Worm (Caenorhabditis elegans) whole organism, L1 larva: ENCODE data around the gene tomm-70.

ENCODE experiments used
- C04F5.9 ChIP-seq: sonication (generic microtip); optimal IDR thresholded peaks from 2 replicates; lab custom pipeline; 2016; ENCODE audit warnings: missing genetic modification characterization, missing compliant biosample characterization
- Y116A8C.19 ChIP-seq: sonication (generic microtip); optimal IDR thresholded peaks from 2 replicates; lab custom pipeline; 2016; ENCODE audit warnings: missing compliant biosample characterization, missing genetic modification characterization, borderline replicate concordance
- aly-2 ChIP-seq: fragments of 150-350 bp; optimal IDR thresholded peaks from 2 replicates; lab custom pipeline; 2014; ENCODE audit warnings: missing biosample characterization, missing genetic modification characterization
- ama-1 ChIP-seq: fragments of 150-350 bp; optimal IDR thresholded peaks from 2 replicates; lab custom pipeline; 2014
- blmp-1 ChIP-seq: fragments of 150-350 bp; optimal IDR thresholded peaks from 2 replicates; lab custom pipeline; 2014; ENCODE audit warnings: missing biosample characterization, missing genetic modification characterization
- ceh-63 ChIP-seq: fragments of 200-800 bp; sonication (Bioruptor generic); optimal IDR thresholded peaks from 2 replicates; lab custom pipeline; 2018; ENCODE audit warnings: mild to moderate bottlenecking, missing genetic modification characterization, missing compliant biosample characterization
- ceh-82 ChIP-seq, 3 experiments: fragments of 150-350 bp in 1 of 3; sonication (generic microtip) in 2 of 3; optimal IDR thresholded peaks; 2 replicates each; lab custom pipeline; 2014 to 2017; ENCODE audit warnings: missing biosample characterization in 3 of 3, missing genetic modification characterization in 3 of 3
- dsc-1 ChIP-seq: sonication (generic microtip); optimal IDR thresholded peaks from 2 replicates; lab custom pipeline; 2016; ENCODE audit warnings: mild to moderate bottlenecking, missing genetic modification characterization, missing compliant biosample characterization
- efl-1 ChIP-seq, 4 experiments: fragments of 150-350 bp; optimal IDR thresholded peaks in 3 of 4; peaks in 1 of 4; 1 replicate in 1 of 4; 2 replicates in 3 of 4; lab custom pipeline; 2014; ENCODE audit warnings: missing biosample characterization in 2 of 4, missing genetic modification characterization in 2 of 4, missing genetic modification reagents in 2 of 4
- efl-3 ChIP-seq: fragments of 200-800 bp; sonication (Bioruptor generic); optimal IDR thresholded peaks from 2 replicates; lab custom pipeline; 2018; ENCODE audit warnings: mild to moderate bottlenecking, missing genetic modification characterization, missing compliant biosample characterization
- egl-13 ChIP-seq: sonication (generic microtip); optimal IDR thresholded peaks from 2 replicates; lab custom pipeline; 2016; ENCODE audit warnings: missing genotype, missing genetic modification reagents, missing genetic modification characterization, missing compliant biosample characterization
- elt-2 ChIP-seq: sonication (generic microtip); optimal IDR thresholded peaks from 2 replicates; lab custom pipeline; 2016; ENCODE audit warnings: missing genetic modification characterization, mild to moderate bottlenecking, inconsistent platforms, missing compliant biosample characterization, missing genetic modification reagents
- elt-3 ChIP-seq, 6 experiments: fragments of 150-350 bp in 1 of 6; sonication (generic microtip); optimal IDR thresholded peaks; 2 replicates each; lab custom pipeline; 2017 to 2018; ENCODE audit warnings: missing biosample characterization in 6 of 6, missing genetic modification characterization in 6 of 6, inconsistent platforms in 1 of 6
- ets-5 ChIP-seq: fragments of 200-800 bp; sonication (Bioruptor generic); IDR thresholded peaks from 2 replicates; pipeline ENCODE4 v1.3.6; 2022; ENCODE audit warnings: missing genetic modification characterization, missing compliant biosample characterization
- fkh-10 ChIP-seq: sonication (generic microtip); optimal IDR thresholded peaks from 2 replicates; lab custom pipeline; 2017; ENCODE audit warnings: missing biosample characterization, missing genetic modification reagents, missing genetic modification characterization
- fkh-4 ChIP-seq: sonication (generic microtip); optimal IDR thresholded peaks from 2 replicates; lab custom pipeline; 2016; ENCODE audit warnings: missing compliant biosample characterization, missing genetic modification characterization, borderline replicate concordance
- fkh-8 ChIP-seq: sonication (generic microtip); optimal IDR thresholded peaks from 2 replicates; lab custom pipeline; 2016; ENCODE audit warnings: mild to moderate bottlenecking, missing genetic modification characterization, missing compliant biosample characterization
- fos-1 ChIP-seq: fragments of 150-350 bp; optimal IDR thresholded peaks from 2 replicates; lab custom pipeline; 2014; ENCODE audit warnings: missing biosample characterization, missing genetic modification characterization
- hpl-2 ChIP-seq: fragments of 150-350 bp; optimal IDR thresholded peaks from 2 replicates; lab custom pipeline; 2014; ENCODE audit warnings: missing biosample characterization, missing genetic modification reagents, missing genetic modification characterization
- irx-1 ChIP-seq: sonication (generic microtip); optimal IDR thresholded peaks from 2 replicates; lab custom pipeline; 2016; ENCODE audit warnings: missing genetic modification characterization, missing compliant biosample characterization
- isw-1 ChIP-seq: fragments of 200-800 bp; sonication (Bioruptor generic); IDR thresholded peaks from 2 replicates; pipeline ENCODE4 v1.3.6; 2022; ENCODE audit warnings: missing genetic modification characterization, missing compliant biosample characterization
- jun-1 ChIP-seq: fragments of 150-350 bp; optimal IDR thresholded peaks from 2 replicates; lab custom pipeline; 2014; ENCODE audit warnings: missing biosample characterization, missing genetic modification reagents, missing genetic modification characterization
- lir-3 ChIP-seq: sonication (generic microtip); optimal IDR thresholded peaks from 2 replicates; lab custom pipeline; 2016; ENCODE audit warnings: mild to moderate bottlenecking, missing genetic modification characterization, moderate library complexity, missing compliant biosample characterization; ENCODE audit not compliant: poor library complexity
- lsy-2 ChIP-seq, 2 experiments: fragments of 150-350 bp; optimal IDR thresholded peaks; 2 replicates each; lab custom pipeline; 2014; ENCODE audit warnings: missing biosample characterization in 2 of 2, missing genetic modification characterization in 2 of 2
- mab-9 ChIP-seq: fragments of 200-800 bp; sonication (Bioruptor generic); IDR thresholded peaks from 2 replicates; pipeline ENCODE4 v1.3.6; 2022; ENCODE audit warnings: missing genetic modification reagents, missing genetic modification characterization, missing compliant biosample characterization
- mdl-1 ChIP-seq, 2 experiments: fragments of 150-350 bp; optimal IDR thresholded peaks; 2 replicates each; lab custom pipeline; 2014 to 2017; ENCODE audit warnings: missing biosample characterization in 2 of 2, missing genetic modification characterization in 2 of 2, inconsistent platforms in 1 of 2
- mef-2 ChIP-seq: fragments of 150-350 bp; optimal IDR thresholded peaks from 2 replicates; lab custom pipeline; 2014; ENCODE audit warnings: missing biosample characterization, missing genetic modification characterization
- nhr-11 ChIP-seq: fragments of 150-350 bp; optimal IDR thresholded peaks from 2 replicates; lab custom pipeline; 2014; ENCODE audit warnings: missing biosample characterization, missing genetic modification characterization
- nhr-12 ChIP-seq: sonication (generic microtip); optimal IDR thresholded peaks from 2 replicates; lab custom pipeline; 2017; ENCODE audit warnings: missing biosample characterization, missing genetic modification characterization
- nhr-19 ChIP-seq: fragments of 200-800 bp; sonication (Bioruptor generic); conservative IDR thresholded peaks from 2 replicates; pipeline ENCODE4 v1.3.6; 2022; ENCODE audit warnings: missing genetic modification characterization, missing compliant biosample characterization
- nhr-20 ChIP-seq: sonication (generic microtip); optimal IDR thresholded peaks from 2 replicates; lab custom pipeline; 2016; ENCODE audit warnings: mild to moderate bottlenecking, missing genetic modification characterization, missing compliant biosample characterization
- nhr-28 ChIP-seq: fragments of 150-350 bp; optimal IDR thresholded peaks from 2 replicates; lab custom pipeline; 2014; ENCODE audit warnings: missing biosample characterization, missing genetic modification characterization
- nhr-47 ChIP-seq: sonication (generic microtip); optimal IDR thresholded peaks from 2 replicates; lab custom pipeline; 2016; ENCODE audit warnings: mild to moderate bottlenecking, missing genetic modification characterization, moderate library complexity, missing compliant biosample characterization
- nhr-77 ChIP-seq: fragments of 150-350 bp; optimal IDR thresholded peaks from 2 replicates; lab custom pipeline; 2014; ENCODE audit warnings: missing biosample characterization, missing genetic modification characterization
- nhr-84 ChIP-seq: sonication (generic microtip); optimal IDR thresholded peaks from 2 replicates; lab custom pipeline; 2017; ENCODE audit warnings: missing biosample characterization, missing genetic modification characterization
- nhr-90 ChIP-seq: sonication (generic microtip); optimal IDR thresholded peaks from 2 replicates; lab custom pipeline; 2016; ENCODE audit warnings: mild to moderate bottlenecking, missing genetic modification characterization, missing compliant biosample characterization; ENCODE audit not compliant: poor library complexity
- pax-3 ChIP-seq: fragments of 200-800 bp; sonication (Bioruptor generic); optimal IDR thresholded peaks from 2 replicates; lab custom pipeline; 2018; ENCODE audit warnings: mild to moderate bottlenecking, missing genetic modification characterization, moderate library complexity, missing compliant biosample characterization
- pqm-1 ChIP-seq: sonication (generic microtip); optimal IDR thresholded peaks from 3 replicates; lab custom pipeline; 2017; ENCODE audit warnings: missing biosample characterization, missing genetic modification characterization
- rnt-1 ChIP-seq: sonication (generic microtip); optimal IDR thresholded peaks from 2 replicates; lab custom pipeline; 2016; ENCODE audit warnings: mild to moderate bottlenecking, missing genetic modification characterization, moderate library complexity, missing compliant biosample characterization
- snpc-4 ChIP-seq: fragments of 150-350 bp; optimal IDR thresholded peaks from 2 replicates; lab custom pipeline; 2014; ENCODE audit warnings: missing biosample characterization, missing genetic modification characterization
- snu-23 ChIP-seq: sonication (generic microtip); optimal IDR thresholded peaks from 2 replicates; lab custom pipeline; 2016; ENCODE audit warnings: missing genetic modification characterization, missing compliant biosample characterization
- sox-4 ChIP-seq: sonication (generic microtip); optimal IDR thresholded peaks from 2 replicates; lab custom pipeline; 2016; ENCODE audit warnings: missing genetic modification characterization, missing compliant biosample characterization
- sup-37 ChIP-seq: fragments of 200-800 bp; sonication (Bioruptor generic); optimal IDR thresholded peaks from 2 replicates; lab custom pipeline; 2018; ENCODE audit warnings: mild to moderate bottlenecking, missing genetic modification characterization, missing compliant biosample characterization
- tbx-2 ChIP-seq: sonication (generic microtip); optimal IDR thresholded peaks from 2 replicates; lab custom pipeline; 2016; ENCODE audit warnings: missing genetic modification characterization, missing compliant biosample characterization
- unc-130 ChIP-seq: fragments of 150-350 bp; optimal IDR thresholded peaks from 2 replicates; lab custom pipeline; 2017; ENCODE audit warnings: missing biosample characterization, missing genetic modification characterization, inconsistent platforms
- unc-30 ChIP-seq: sonication (generic microtip); optimal IDR thresholded peaks from 2 replicates; lab custom pipeline; 2017; ENCODE audit warnings: missing biosample characterization, missing genetic modification characterization
- unc-62 ChIP-seq: fragments of 150-350 bp; optimal IDR thresholded peaks from 2 replicates; lab custom pipeline; 2014; ENCODE audit warnings: missing biosample characterization, missing genetic modification reagents, missing genetic modification characterization
- unc-86 ChIP-seq: sonication (generic microtip); optimal IDR thresholded peaks from 2 replicates; lab custom pipeline; 2016; ENCODE audit warnings: missing genetic modification characterization, missing compliant biosample characterization
- xbp-1 ChIP-seq: sonication (generic microtip); optimal IDR thresholded peaks from 2 replicates; lab custom pipeline; 2016; ENCODE audit warnings: missing genetic modification characterization, missing compliant biosample characterization
- zag-1 ChIP-seq: fragments of 150-350 bp; optimal IDR thresholded peaks from 2 replicates; lab custom pipeline; 2014; ENCODE audit warnings: missing biosample characterization, missing genetic modification characterization
- ztf-11 ChIP-seq, 2 experiments: sonication (generic microtip); optimal IDR thresholded peaks; 2 replicates each; lab custom pipeline; 2016 to 2017; ENCODE audit warnings: missing genetic modification characterization in 2 of 2, missing biosample characterization in 1 of 2, missing compliant biosample characterization in 1 of 2
- ztf-4 ChIP-seq: fragments of 150-350 bp; optimal IDR thresholded peaks from 2 replicates; lab custom pipeline; 2014; ENCODE audit warnings: missing biosample characterization, missing genetic modification characterization

tomm-70 gene

DNA sequence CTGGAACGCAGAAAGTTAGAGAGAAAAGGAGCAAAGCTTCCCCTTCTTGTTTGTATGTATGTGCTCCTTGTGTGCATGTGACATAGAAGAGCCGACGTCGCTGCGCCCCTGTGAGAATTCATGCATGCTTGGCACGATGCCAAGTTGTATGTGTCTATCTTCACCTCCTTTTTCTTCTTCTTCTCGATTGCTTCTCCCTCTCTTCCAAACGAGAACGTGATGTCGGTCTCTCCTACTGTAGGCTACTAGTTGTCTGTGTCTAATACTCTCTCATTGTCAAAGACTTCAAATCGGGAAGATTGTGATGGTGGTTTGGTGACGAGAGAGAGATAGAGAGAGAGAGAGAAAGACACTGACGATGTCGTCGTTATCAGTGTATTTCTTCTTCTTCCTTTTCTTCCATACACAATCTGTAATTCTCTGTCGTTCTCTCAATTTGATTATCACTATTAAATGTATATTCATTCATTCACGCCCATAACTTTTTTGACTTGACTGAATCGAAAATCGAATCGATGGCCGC lies 42.7 kb upstream of the tomm-70 start (continued):
- no peak for TF ChIP-seq unc-130
- TF ChIP-seq ztf-4: peak; percentile 78
- TF ChIP-seq nhr-90 (tag; lab: Kevin White, UChicago): peak; percentile 85
- peak; percentile 52 for TF ChIP-seq isw-1 (GFP tag; lab: Robert Waterston, UW)
- peak; percentile 70 for TF ChIP-seq xbp-1 (tag; lab: Kevin White, UChicago)
- peak; percentile 73 for TF ChIP-seq sox-4
- TF ChIP-seq nhr-28 (tag; lab: Kevin White, UChicago): no peak
- peak; percentile 62 for TF ChIP-seq lir-3 (tag; lab: Kevin White, UChicago)
- TF ChIP-seq aly-2 (tag; lab: Kevin White, UChicago): no peak
- peak; percentile 47 for TF ChIP-seq rnt-1 (tag; lab: Kevin White, UChicago)
- TF ChIP-seq ceh-82 (tag; optimal IDR thresholded peaks at IDR 0.05; lab: Kevin White, UChicago): peak; percentile 68 to 73 (median 69)
- TF ChIP-seq nhr-20 (tag; lab: Kevin White, UChicago): peak; percentile 89
- peak; percentile 93 for TF ChIP-seq fkh-8 (tag; lab: Kevin White, UChicago)
- TF ChIP-seq ama-1 (lab: Kevin White, UChicago): no peak
- peak; percentile 79 for TF ChIP-seq blmp-1 (tag; lab: Kevin White, UChicago)
- TF ChIP-seq hpl-2 (GFP tag; lab: Kevin White, UChicago): peak; percentile 36
- peak; percentile 88 for TF ChIP-seq snu-23 (GFP tag; lab: Kevin White, UChicago)
- peak; percentile 91 for TF ChIP-seq elt-2 (tag; lab: Kevin White, UChicago)
- TF ChIP-seq elt-3 (tag; optimal IDR thresholded peaks at IDR 0.05; lab: Kevin White, UChicago): peak in 5 of 6 experiments; percentile 2 to 87 (median 69)
- TF ChIP-seq ets-5 (GFP tag; lab: Robert Waterston, UW): no peak
- TF ChIP-seq mdl-1 (tag; optimal IDR thresholded peaks at IDR 0.05; lab: Kevin White, UChicago): peak; percentile 20 to 92
- no peak for TF ChIP-seq ceh-63 (GFP tag; lab: Kevin White, UChicago)
- 0 out of 2 replicates have a peak, but pooled peaks have one; percentile 67 for TF ChIP-seq mab-9 (GFP tag; lab: Robert Waterston, UW)
- no peak for TF ChIP-seq nhr-12 (tag; lab: Kevin White, UChicago)
- TF ChIP-seq nhr-11 (tag; lab: Kevin White, UChicago): peak; percentile 76
- peak; percentile 84 for TF ChIP-seq jun-1
- peak; percentile 38 for TF ChIP-seq sup-37 (GFP tag; lab: Kevin White, UChicago)
- peak; percentile 72 for TF ChIP-seq nhr-19 (GFP tag; lab: Robert Waterston, UW)
- TF ChIP-seq nhr-84 (tag; lab: Kevin White, UChicago): no peak
- peak; percentile 87 for TF ChIP-seq fos-1 (tag; lab: Kevin White, UChicago)
- peak; percentile 36 for TF ChIP-seq snpc-4 (tag; lab: Kevin White, UChicago)
- peak; percentile 92 for TF ChIP-seq unc-86
- TF ChIP-seq fkh-10 (GFP tag; lab: Kevin White, UChicago): peak; percentile 86
- TF ChIP-seq irx-1 (tag; lab: Kevin White, UChicago): peak; percentile 68
- peak; percentile 47 for TF ChIP-seq mef-2 (tag; lab: Kevin White, UChicago)
- TF ChIP-seq zag-1 (tag; lab: Kevin White, UChicago): peak; percentile 71
- peak; percentile 88 for TF ChIP-seq egl-13 (tag; lab: Kevin White, UChicago)
- TF ChIP-seq ztf-11 (tag; optimal IDR thresholded peaks at IDR 0.05; lab: Kevin White, UChicago): peak in 1 of 2 experiments; percentile 49
- TF ChIP-seq pqm-1: no peak
- peak; percentile 65 to 81 for TF ChIP-seq efl-1 (optimal IDR thresholded peaks at IDR 0.05; lab: Kevin White, UChicago)
- TF ChIP-seq efl-1 (GFP tag; optimal IDR thresholded peaks at IDR 0.05 in 1 of 2; lab: Kevin White, UChicago): peak; percentile 31 to 93
- peak; percentile 11 for TF ChIP-seq fkh-4
- peak; percentile 77 for TF ChIP-seq pax-3
- TF ChIP-seq nhr-77 (tag; lab: Kevin White, UChicago): peak; percentile 61
- TF ChIP-seq unc-62 (GFP tag; lab: Kevin White, UChicago): no peak
- peak; percentile 74 to 95 for TF ChIP-seq lsy-2 (tag; optimal IDR thresholded peaks at IDR 0.05; lab: Kevin White, UChicago)
- TF ChIP-seq unc-30 (tag; lab: Kevin White, UChicago): no peak
- TF ChIP-seq nhr-47 (tag; lab: Kevin White, UChicago): peak; percentile 88
- no peak for TF ChIP-seq Y116A8C.19 (tag; lab: Kevin White, UChicago)
- TF ChIP-seq tbx-2: peak; percentile 86
- no peak for TF ChIP-seq efl-3
- peak; percentile 91 for TF ChIP-seq dsc-1 (tag; lab: Kevin White, UChicago)
- TF ChIP-seq C04F5.9 (tag; lab: Kevin White, UChicago): peak; percentile 40
